Fruit fly (Drosophila melanogaster): Measurements from ENCODE around the gene CG7573.

Gene CG7573

dm6 chr3L:11296150-11296800 is 15.3 kb upstream of the CG7573 start (continued):
- TF ChIP-seq sim (GFP tag; IDR thresholded peaks at IDR 0.05), result 0 out of 2 replicates have a peak, but pooled peaks have one; percentile 26
- peak; percentile 73 for TF ChIP-seq CG12219 (GFP tag; optimal IDR thresholded peaks at IDR 0.05)
- TF ChIP-seq grn (GFP tag; optimal IDR thresholded peaks at IDR 0.05), result no peak
- TF ChIP-seq hth (optimal IDR thresholded peaks at IDR 0.05), result no peak
- no peak for TF ChIP-seq wdn (GFP tag; IDR thresholded peaks at IDR 0.05)
- TF ChIP-seq CG34376 (GFP tag; optimal IDR thresholded peaks at IDR 0.05), result peak; percentile 54
- peak; percentile 67 to 82 for TF ChIP-seq dpn (GFP tag; optimal IDR thresholded peaks at IDR 0.05)
- TF ChIP-seq sob (GFP tag; IDR thresholded peaks at IDR 0.05), result peak; percentile 44; the same call in 1 of the 2 replicates
- TF ChIP-seq bsh (GFP tag; optimal IDR thresholded peaks at IDR 0.05), result peak; percentile 88 to 90
- peak; percentile 61 for TF ChIP-seq shn (GFP tag; optimal IDR thresholded peaks at IDR 0.05)
- TF ChIP-seq crol (GFP tag; IDR thresholded peaks at IDR 0.05), result 0 out of 2 replicates have a peak, but pooled peaks have one; percentile 9
- no peak for TF ChIP-seq D (optimal IDR thresholded peaks at IDR 0.05)
- peak; percentile 96 for TF ChIP-seq D (GFP tag; optimal IDR thresholded peaks at IDR 0.05)
- peak; percentile 39 for TF ChIP-seq CG3065 (GFP tag; optimal IDR thresholded peaks at IDR 0.05)
- peak; percentile 67; the same call in 1 of the 4 replicates for TF ChIP-seq chinmo (GFP tag; IDR thresholded peaks at IDR 0.05; ENCODE audit: partially characterized antibody)
- peak; percentile 66 for TF ChIP-seq zfh1 (GFP tag; IDR thresholded peaks at IDR 0.05)
- TF ChIP-seq CG17385 (GFP tag; optimal IDR thresholded peaks at IDR 0.05), result peak; percentile 91
- peak; percentile 45 for TF ChIP-seq CTCF (GFP tag; optimal IDR thresholded peaks at IDR 0.05)
- peak; percentile 49 for TF ChIP-seq vfl (GFP tag; optimal IDR thresholded peaks at IDR 0.05)
- TF ChIP-seq CG32532 (GFP tag; IDR thresholded peaks at IDR 0.05), result peak; percentile 84
- no peak for TF ChIP-seq CG4282 (GFP tag; optimal IDR thresholded peaks at IDR 0.05)
- no peak for TF ChIP-seq CG17802 (tag; optimal IDR thresholded peaks at IDR 0.05)
- peak; percentile 37 for TF ChIP-seq CG1647 (GFP tag; optimal IDR thresholded peaks at IDR 0.05)
- peak; percentile 65 to 96 for TF ChIP-seq Hr51 (GFP tag; optimal IDR thresholded peaks at IDR 0.05)
- TF ChIP-seq HLH54F (GFP tag; optimal IDR thresholded peaks at IDR 0.05), result peak; percentile 86
- TF ChIP-seq bcd (GFP tag; optimal IDR thresholded peaks at IDR 0.05), result peak; percentile 94
- TF ChIP-seq nerfin-1 (tag; optimal IDR thresholded peaks at IDR 0.05), result peak; percentile 88
- TF ChIP-seq fd96Cb (tag; optimal IDR thresholded peaks at IDR 0.05), result peak; percentile 88
- peak; percentile 56 for TF ChIP-seq Hmx (GFP tag; optimal IDR thresholded peaks at IDR 0.05)
- TF ChIP-seq amos (GFP tag; IDR thresholded peaks at IDR 0.05; ENCODE audit: partially characterized antibody), result no peak; the same call in 1 of the 2 replicates
- peak; percentile 71 for TF ChIP-seq Spps (tag; optimal IDR thresholded peaks at IDR 0.05)
- TF ChIP-seq CG3726 (GFP tag; IDR thresholded peaks at IDR 0.05), result peak; percentile 48; the same call in 1 of the 3 replicates
- TF ChIP-seq CG2199 (GFP tag; IDR thresholded peaks at IDR 0.05), result no peak
- TF ChIP-seq tin (GFP tag; optimal IDR thresholded peaks at IDR 0.05), result peak; percentile 85
- TF ChIP-seq CG11093 (GFP tag; IDR thresholded peaks at IDR 0.05), result peak; percentile 69
- peak; percentile 97 for TF ChIP-seq CG31441 (GFP tag; IDR thresholded peaks at IDR 0.05)
- TF ChIP-seq ems (GFP tag; optimal IDR thresholded peaks at IDR 0.05), result peak; percentile 74
- TF ChIP-seq nmo (GFP tag; optimal IDR thresholded peaks at IDR 0.05), result peak; percentile 97
- TF ChIP-seq usp (GFP tag; optimal IDR thresholded peaks at IDR 0.05), result no peak
- TF ChIP-seq Oaz (GFP tag; IDR thresholded peaks at IDR 0.05), result peak; percentile 53
- no peak for TF ChIP-seq Poxn (GFP tag; IDR thresholded peaks at IDR 0.05)
- peak; percentile 64 for TF ChIP-seq E2f2 (GFP tag; IDR thresholded peaks at IDR 0.05)
- TF ChIP-seq Hr39 (optimal IDR thresholded peaks at IDR 0.05), result no peak
- TF ChIP-seq Taf1 (GFP tag; IDR thresholded peaks at IDR 0.05), result peak; percentile 35; the same call in 1 of the 2 replicates
- no peak for TF ChIP-seq ato (GFP tag; IDR thresholded peaks at IDR 0.05; ENCODE audit: partially characterized antibody)
- TF ChIP-seq cwo (GFP tag; optimal IDR thresholded peaks at IDR 0.05), result peak; percentile 78
- 0 out of 2 replicates have a peak, but pooled peaks have one; percentile 63 for TF ChIP-seq CG32772 (GFP tag; IDR thresholded peaks at IDR 0.05)
- TF ChIP-seq dimm (GFP tag; IDR thresholded peaks at IDR 0.05), result no peak
- peak; percentile 54 for TF ChIP-seq gsb (GFP tag; IDR thresholded peaks at IDR 0.05)
- no peak for TF ChIP-seq BEAF-32 (GFP tag; optimal IDR thresholded peaks at IDR 0.05)
- peak; percentile 48 for TF ChIP-seq gro (GFP tag; optimal IDR thresholded peaks at IDR 0.05)

Data from whole organism, embryonic.